Worm (Caenorhabditis elegans) whole organism, L1 larva: ENCODE data around the gene F54H5.2.
A peak's percentile ranks its signal among the peaks of the same experiment; 100 is the strongest.

Source experiments
- C34B4.2 ChIP-seq: sonication (generic microtip); optimal IDR thresholded peaks from 2 replicates; lab custom pipeline; 2017; ENCODE audit warnings: mild to moderate bottlenecking, missing genetic modification characterization, missing compliant biosample characterization
- aha-1 ChIP-seq: fragments of 150-350 bp; optimal IDR thresholded peaks from 2 replicates; lab custom pipeline; 2014; ENCODE audit warnings: missing biosample characterization, missing genetic modification characterization
- blmp-1 ChIP-seq: fragments of 150-350 bp; optimal IDR thresholded peaks from 2 replicates; lab custom pipeline; 2014; ENCODE audit warnings: missing biosample characterization, missing genetic modification characterization
- ceh-63 ChIP-seq: fragments of 200-800 bp; sonication (Bioruptor generic); optimal IDR thresholded peaks from 2 replicates; lab custom pipeline; 2018; ENCODE audit warnings: mild to moderate bottlenecking, missing genetic modification characterization, missing compliant biosample characterization
- ceh-8 ChIP-seq: fragments of 200-800 bp; sonication (Bioruptor generic); optimal IDR thresholded peaks from 2 replicates; lab custom pipeline; 2018; ENCODE audit warnings: mild to moderate bottlenecking, missing genetic modification characterization, moderate library complexity, missing compliant biosample characterization
- ceh-82 ChIP-seq, 3 experiments: fragments of 150-350 bp in 1 of 3; sonication (generic microtip) in 2 of 3; optimal IDR thresholded peaks; 2 replicates each; lab custom pipeline; 2014 to 2017; ENCODE audit warnings: missing biosample characterization in 3 of 3, missing genetic modification characterization in 3 of 3
- ceh-90 ChIP-seq: sonication (generic microtip); optimal IDR thresholded peaks from 2 replicates; lab custom pipeline; 2016; ENCODE audit warnings: missing genetic modification characterization, missing compliant biosample characterization
- dsc-1 ChIP-seq: sonication (generic microtip); optimal IDR thresholded peaks from 2 replicates; lab custom pipeline; 2016; ENCODE audit warnings: mild to moderate bottlenecking, missing genetic modification characterization, missing compliant biosample characterization
- egl-27 ChIP-seq, 2 experiments: fragments of 150-350 bp in 1 of 2; sonication (generic microtip); optimal IDR thresholded peaks; 3 replicates each; lab custom pipeline; 2017 to 2018; ENCODE audit warnings: missing biosample characterization in 2 of 2, missing genetic modification characterization in 2 of 2, missing genetic modification reagents in 2 of 2
- elt-2 ChIP-seq: sonication (generic microtip); optimal IDR thresholded peaks from 2 replicates; lab custom pipeline; 2016; ENCODE audit warnings: missing genetic modification characterization, mild to moderate bottlenecking, inconsistent platforms, missing compliant biosample characterization, missing genetic modification reagents
- fkh-10 ChIP-seq: sonication (generic microtip); optimal IDR thresholded peaks from 2 replicates; lab custom pipeline; 2017; ENCODE audit warnings: missing biosample characterization, missing genetic modification reagents, missing genetic modification characterization
- irx-1 ChIP-seq: sonication (generic microtip); optimal IDR thresholded peaks from 2 replicates; lab custom pipeline; 2016; ENCODE audit warnings: missing genetic modification characterization, missing compliant biosample characterization
- jun-1 ChIP-seq: fragments of 150-350 bp; optimal IDR thresholded peaks from 2 replicates; lab custom pipeline; 2014; ENCODE audit warnings: missing biosample characterization, missing genetic modification reagents, missing genetic modification characterization
- lin-39 ChIP-seq: fragments of 150-350 bp; optimal IDR thresholded peaks from 2 replicates; lab custom pipeline; 2014; ENCODE audit warnings: missing biosample characterization, missing genetic modification reagents, missing genetic modification characterization
- lir-3 ChIP-seq: sonication (generic microtip); optimal IDR thresholded peaks from 2 replicates; lab custom pipeline; 2016; ENCODE audit warnings: mild to moderate bottlenecking, missing genetic modification characterization, moderate library complexity, missing compliant biosample characterization; ENCODE audit not compliant: poor library complexity
- mef-2 ChIP-seq: fragments of 150-350 bp; optimal IDR thresholded peaks from 2 replicates; lab custom pipeline; 2014; ENCODE audit warnings: missing biosample characterization, missing genetic modification characterization
- nhr-19 ChIP-seq: fragments of 200-800 bp; sonication (Bioruptor generic); conservative IDR thresholded peaks from 2 replicates; pipeline ENCODE4 v1.3.6; 2022; ENCODE audit warnings: missing genetic modification characterization, missing compliant biosample characterization
- nhr-237 ChIP-seq: fragments of 150-350 bp; optimal IDR thresholded peaks from 2 replicates; lab custom pipeline; 2014; ENCODE audit warnings: missing biosample characterization, missing genetic modification characterization
- nhr-71 ChIP-seq: sonication (generic microtip); optimal IDR thresholded peaks from 2 replicates; lab custom pipeline; 2016; ENCODE audit warnings: mild to moderate bottlenecking, missing genetic modification characterization, moderate library complexity, missing compliant biosample characterization
- nhr-76 ChIP-seq: sonication (generic microtip); optimal IDR thresholded peaks from 2 replicates; lab custom pipeline; 2017; ENCODE audit warnings: missing biosample characterization, missing genetic modification characterization
- nhr-77 ChIP-seq: fragments of 150-350 bp; optimal IDR thresholded peaks from 2 replicates; lab custom pipeline; 2014; ENCODE audit warnings: missing biosample characterization, missing genetic modification characterization
- nhr-85 ChIP-seq: sonication (generic microtip); peaks from one replicate; lab custom pipeline; 2016; ENCODE audit warnings: missing genetic modification characterization, inconsistent platforms, missing compliant biosample characterization
- pag-3 ChIP-seq: sonication (generic microtip); optimal IDR thresholded peaks from 2 replicates; lab custom pipeline; 2017; ENCODE audit warnings: missing genetic modification characterization, mild to moderate bottlenecking, missing compliant biosample characterization, antibody characterized with exemption, borderline replicate concordance; ENCODE audit not compliant: insufficient read depth
- rnt-1 ChIP-seq: sonication (generic microtip); optimal IDR thresholded peaks from 2 replicates; lab custom pipeline; 2016; ENCODE audit warnings: mild to moderate bottlenecking, missing genetic modification characterization, moderate library complexity, missing compliant biosample characterization
- sup-37 ChIP-seq: fragments of 200-800 bp; sonication (Bioruptor generic); optimal IDR thresholded peaks from 2 replicates; lab custom pipeline; 2018; ENCODE audit warnings: mild to moderate bottlenecking, missing genetic modification characterization, missing compliant biosample characterization
- unc-130 ChIP-seq: fragments of 150-350 bp; optimal IDR thresholded peaks from 2 replicates; lab custom pipeline; 2017; ENCODE audit warnings: missing biosample characterization, missing genetic modification characterization, inconsistent platforms
- unc-62 ChIP-seq: fragments of 150-350 bp; optimal IDR thresholded peaks from 2 replicates; lab custom pipeline; 2014; ENCODE audit warnings: missing biosample characterization, missing genetic modification reagents, missing genetic modification characterization
- zag-1 ChIP-seq: fragments of 150-350 bp; optimal IDR thresholded peaks from 2 replicates; lab custom pipeline; 2014; ENCODE audit warnings: missing biosample characterization, missing genetic modification characterization

F54H5.2 gene

ce11 chrII:6628397-6628796, 1.1 kb downstream of the F54H5.2 start:
- TF ChIP-seq elt-2 (tag; lab: Kevin White, UChicago) = peak; percentile 35
- no peak for TF ChIP-seq ceh-90 (tag; lab: Kevin White, UChicago)

ce11 chrII:6629775-6630174, 2.5 kb downstream of the F54H5.2 start:
- TF ChIP-seq dsc-1 (tag; lab: Kevin White, UChicago) (no peak), aha-1 (tag; lab: Kevin White, UChicago) (no peak), rnt-1 (tag; lab: Kevin White, UChicago) (no peak), fkh-10 (GFP tag; lab: Kevin White, UChicago) (no peak)

- no peak for TF ChIP-seq ceh-8 (GFP tag; lab: Kevin White, UChicago)
- no peak for TF ChIP-seq unc-62
- TF ChIP-seq nhr-71 (tag; lab: Kevin White, UChicago) = no peak
- peak; percentile 82 for TF ChIP-seq elt-2 (tag; lab: Kevin White, UChicago)
- no peak for TF ChIP-seq ceh-82 (tag; optimal IDR thresholded peaks at IDR 0.05; lab: Kevin White, UChicago)
- no peak for TF ChIP-seq nhr-237
These were observed 3.5 kb downstream of the F54H5.2 start, which contains the start of gene T19D12.4 for ce11 chrII:6630811-6631210. T19D12.4 (plus strand) TSS chrII:6631105.

- TF ChIP-seq mef-2 (tag; lab: Kevin White, UChicago) (no peak), elt-2 (tag; lab: Kevin White, UChicago) (peak; percentile 67), zag-1 (tag; lab: Kevin White, UChicago) (no peak), pag-3 (tag; lab: Kevin White, UChicago) (no peak), blmp-1 (tag; lab: Kevin White, UChicago) (no peak), irx-1 (tag; lab: Kevin White, UChicago) (no peak), sup-37 (no peak)
- TF ChIP-seq, all 84 proteins: peak for 1
These were observed 4.7 kb downstream of the F54H5.2 start for ce11 chrII:6631995-6632394.

- TF ChIP-seq zag-1 (tag; lab: Kevin White, UChicago) (no peak), C34B4.2 (no peak)
These were observed 8.9 kb downstream of the F54H5.2 start, which contains the start of gene T19D12.5 for ce11 chrII:6636136-6636535. T19D12.5 (minus strand) TSS chrII:6636236.

DNA sequence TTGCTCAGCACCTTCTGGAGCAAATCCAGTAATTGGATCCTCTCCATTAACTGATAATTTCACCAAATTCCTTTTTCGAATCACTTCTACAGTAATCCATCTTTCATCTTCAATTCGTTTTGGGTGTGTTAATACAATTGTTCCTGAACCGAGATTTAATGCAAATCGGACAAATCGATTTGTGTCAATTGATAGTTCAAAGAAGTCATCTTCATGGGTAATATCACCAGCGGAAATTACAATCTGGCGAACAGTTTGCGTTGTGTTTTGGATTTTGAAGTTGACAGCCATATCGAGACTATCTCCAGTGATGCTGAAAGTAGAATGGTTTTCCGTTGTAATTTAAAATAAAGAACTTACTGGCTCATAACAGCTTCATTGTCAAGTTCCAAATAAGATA, 10.6 kb downstream of the F54H5.2 start:
- TF ChIP-seq ceh-63 (GFP tag; lab: Kevin White, UChicago) = no peak
- no peak for TF ChIP-seq dsc-1 (tag; lab: Kevin White, UChicago)
- no peak for TF ChIP-seq blmp-1 (tag; lab: Kevin White, UChicago)
- no peak for TF ChIP-seq jun-1 (tag; lab: Kevin White, UChicago)
- TF ChIP-seq unc-130 (tag; lab: Kevin White, UChicago) = no peak
- TF ChIP-seq aha-1 (tag; lab: Kevin White, UChicago) = no peak
- no peak for TF ChIP-seq zag-1 (tag; lab: Kevin White, UChicago)
- TF ChIP-seq nhr-85 (tag; lab: Kevin White, UChicago) = no peak
- no peak for TF ChIP-seq lin-39 (tag; lab: Kevin White, UChicago)
- TF ChIP-seq pag-3 (tag; lab: Kevin White, UChicago) = no peak
- TF ChIP-seq C34B4.2 = no peak
- TF ChIP-seq nhr-71 (tag; lab: Kevin White, UChicago) = no peak
- TF ChIP-seq nhr-77 = no peak
- TF ChIP-seq nhr-76 = no peak
- TF ChIP-seq egl-27 (tag; optimal IDR thresholded peaks at IDR 0.05; lab: Kevin White, UChicago) = no peak
- TF ChIP-seq lir-3 (tag; lab: Kevin White, UChicago) = no peak

ce11 chrII:6642180-6642579, 14.9 kb downstream of the F54H5.2 start:
- TF ChIP-seq fkh-10 (GFP tag; lab: Kevin White, UChicago) (peak; percentile 20), nhr-19 (no peak), dsc-1 (tag; lab: Kevin White, UChicago) (peak; percentile 53)
